Worm (Caenorhabditis elegans) whole organism, young adult: ENCODE data around the gene unc-53.

ENCODE experiments used
- B0336.3 ChIP-seq: fragments of 200-800 bp; sonication (Bioruptor generic); IDR thresholded peaks from 2 replicates; pipeline ENCODE4 v1.3.6; 2022; ENCODE audit warnings: missing genetic modification characterization, missing compliant biosample characterization
- F23B12.7 ChIP-seq: sonication (generic microtip); optimal IDR thresholded peaks from 2 replicates; lab custom pipeline; 2017; ENCODE audit warnings: missing genetic modification characterization, mild to moderate bottlenecking, missing compliant biosample characterization, antibody characterized with exemption, moderate library complexity; ENCODE audit not compliant: insufficient read depth
- Y79H2A.3 ChIP-seq: fragments of 200-800 bp; sonication (Bioruptor generic); conservative IDR thresholded peaks from 2 replicates; pipeline ENCODE4 v1.3.6; 2022; ENCODE audit warnings: missing genetic modification reagents, missing genetic modification characterization, missing compliant biosample characterization
- ama-1 ChIP-seq, 3 experiments: fragments of 150-350 bp in 1 of 3; sonication (generic microtip) in 2 of 3; optimal IDR thresholded peaks; 2 replicates each; lab custom pipeline; 2014 to 2018; ENCODE audit warnings: missing biosample characterization in 2 of 3, missing genetic modification characterization in 2 of 3, missing genetic modification reagents in 2 of 3
- ets-4 ChIP-seq: fragments of 200-800 bp; sonication (Bioruptor generic); optimal IDR thresholded peaks from 2 replicates; lab custom pipeline; 2018; ENCODE audit warnings: mild to moderate bottlenecking, missing genetic modification characterization, missing compliant biosample characterization
- lsy-27 ChIP-seq: sonication (generic microtip); optimal IDR thresholded peaks from 2 replicates; lab custom pipeline; 2017; ENCODE audit warnings: missing genetic modification characterization, mild to moderate bottlenecking, missing compliant biosample characterization, antibody characterized with exemption, missing genotype, borderline replicate concordance; ENCODE audit not compliant: insufficient read depth
- madf-6 ChIP-seq: fragments of 200-800 bp; sonication (Bioruptor generic); IDR thresholded peaks from 2 replicates; pipeline ENCODE4 v1.3.6; 2022; ENCODE audit warnings: missing genetic modification reagents, missing genetic modification characterization, missing compliant biosample characterization
- xnd-1 ChIP-seq: sonication (generic microtip); optimal IDR thresholded peaks from 2 replicates; lab custom pipeline; 2016; ENCODE audit warnings: missing genotype, missing genetic modification reagents, missing genetic modification characterization, missing compliant biosample characterization
- zfh-2 ChIP-seq: fragments of 200-800 bp; sonication (Bioruptor generic); conservative IDR thresholded peaks from 2 replicates; pipeline ENCODE4 v1.3.6; 2022; ENCODE audit warnings: missing genetic modification reagents, missing genetic modification characterization, missing compliant biosample characterization

DNA sequence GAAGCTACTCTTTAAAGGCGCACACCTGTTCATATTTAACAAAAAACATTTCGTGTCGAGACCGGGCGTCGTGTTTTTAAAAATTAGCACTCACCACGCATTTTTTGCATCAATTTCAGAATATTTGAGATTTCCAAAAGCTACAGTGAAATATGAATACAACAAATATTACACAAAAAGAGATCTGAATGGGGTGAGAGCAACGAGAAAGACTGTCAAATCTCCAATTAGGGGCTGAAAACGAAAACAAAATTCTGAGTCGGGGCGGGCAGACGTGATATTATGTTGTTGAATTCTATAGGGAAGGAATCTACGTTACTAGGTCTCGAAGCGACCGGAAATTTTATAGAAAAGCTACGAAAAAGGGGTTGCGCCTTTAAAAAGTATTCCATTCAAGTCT lies 14.4 kb upstream of the unc-53 start, which contains the start of gene C09H10.5:
- TF ChIP-seq ama-1 (optimal IDR thresholded peaks at IDR 0.05; lab: Kevin White, UChicago) (no peak), ama-1 (GFP tag; optimal IDR thresholded peaks at IDR 0.05; lab: Kevin White, UChicago) (no peak), B0336.3 (GFP tag; lab: Robert Waterston, UW) (no peak), zfh-2 (GFP tag; lab: Robert Waterston, UW) (no peak), Y79H2A.3 (GFP tag; lab: Robert Waterston, UW) (no peak), ets-4 (no peak), F23B12.7 (tag; lab: Kevin White, UChicago) (no peak), xnd-1 (no peak), lsy-27 (tag; lab: Kevin White, UChicago) (no peak), madf-6 (no peak)
